Worm (Caenorhabditis elegans): ENCODE data around the gene unc-103.

DNA sequence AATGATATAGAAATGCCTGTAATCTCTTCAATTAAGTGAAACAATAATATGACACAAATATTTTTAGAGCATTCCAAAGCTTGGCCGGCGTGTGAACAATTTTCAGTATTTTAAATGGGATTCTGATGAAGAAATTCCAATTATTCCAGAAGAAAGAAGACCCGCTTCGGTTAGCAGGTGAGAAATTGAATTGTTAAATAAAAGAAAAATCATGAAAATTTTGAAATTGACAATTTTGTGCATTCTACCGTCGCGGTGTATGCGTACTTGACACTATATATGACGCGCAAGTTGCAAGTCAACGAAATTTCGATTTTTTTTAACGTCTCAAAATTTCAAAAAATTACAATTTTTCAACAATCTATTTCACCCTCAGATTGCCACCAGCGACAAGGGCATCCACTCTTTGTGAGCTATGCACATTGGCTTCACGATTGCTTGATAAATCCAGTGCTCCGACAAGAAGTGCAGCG is 18.8 kb upstream of the unc-103 start:
- TF ChIP-seq him-1 (tag; optimal IDR thresholded peaks at IDR 0.05) (no peak), dao-5 (tag; optimal IDR thresholded peaks at IDR 0.05) (no peak), W03F9.2 (tag; optimal IDR thresholded peaks at IDR 0.05) (no peak)

Data from whole organism, L4/young adult.